Worm (Caenorhabditis elegans): ENCODE measurements around the gene F56D2.2.

F56D2.2 gene

ce11 chrIII:5637297-5637876 is 50.3 kb downstream of the F56D2.2 start (continued):
- TF ChIP-seq zip-11 (GFP tag; IDR thresholded peaks at IDR 0.05) (0 out of 2 replicates have a peak, but pooled peaks have one; percentile 29), mes-2 (tag; optimal IDR thresholded peaks at IDR 0.05; ENCODE audit: poor library complexity, severe bottlenecking) (peak; percentile 3), lin-38 (GFP tag; IDR thresholded peaks at IDR 0.05) (peak; percentile 83), ceh-44 (GFP tag; IDR thresholded peaks at IDR 0.05) (peak; percentile 85)

Data from whole organism, L4 larva.